Worm (Caenorhabditis elegans): ENCODE data around the gene M142.5.

M142.5 gene

DNA sequence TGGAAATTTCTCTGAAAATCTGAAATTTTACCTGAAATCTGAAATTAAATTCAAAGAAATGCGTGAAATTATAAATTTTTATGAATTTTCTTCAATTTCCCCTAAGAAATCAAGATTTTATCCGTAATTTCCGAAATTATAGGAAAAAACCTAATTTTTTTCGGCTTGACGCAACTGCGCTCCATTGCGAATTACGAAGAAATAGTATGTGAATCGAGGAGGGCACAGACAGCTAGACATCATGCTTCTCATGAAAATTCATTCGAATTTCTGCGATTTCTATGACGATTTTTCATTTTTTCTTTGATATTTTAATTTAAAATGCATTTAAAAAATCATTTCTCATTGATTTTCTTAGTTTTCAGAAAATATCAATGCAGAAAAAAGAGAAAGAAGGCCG lies 49.0 kb upstream of the M142.5 start (continued):
- TF ChIP-seq R02D3.7 (tag; optimal IDR thresholded peaks at IDR 0.05) (no peak), lsy-2 (tag; optimal IDR thresholded peaks at IDR 0.05) (peak; percentile 59 to 84)

DNA sequence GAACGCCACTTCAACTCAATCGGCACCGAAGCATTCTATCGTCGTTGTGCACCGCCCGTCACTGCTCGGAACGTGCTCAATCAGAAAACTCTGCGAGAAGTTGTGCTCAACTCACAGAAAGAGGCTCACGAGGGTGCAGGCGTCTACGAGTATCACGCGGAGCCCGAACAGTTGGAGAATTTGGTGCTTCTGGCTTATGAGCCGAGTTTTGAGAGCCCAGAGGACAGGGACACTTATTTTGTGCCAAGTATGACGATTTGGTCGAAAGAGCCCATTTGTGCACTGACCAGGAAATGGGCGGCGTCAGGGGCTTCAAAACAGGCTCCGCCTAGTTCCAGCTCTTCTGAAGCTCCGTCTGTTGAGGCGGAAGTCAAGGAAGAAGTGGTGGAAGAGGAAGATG lies 42.2 kb upstream of the M142.5 start:
- no peak for TF ChIP-seq ZK546.5 (tag; optimal IDR thresholded peaks at IDR 0.05)
- TF ChIP-seq alr-1 (tag; optimal IDR thresholded peaks at IDR 0.05) = no peak
- no peak for TF ChIP-seq nhr-23 (tag; optimal IDR thresholded peaks at IDR 0.05)
- TF ChIP-seq sma-9 (GFP tag; optimal IDR thresholded peaks at IDR 0.05) = no peak
- no peak for TF ChIP-seq sma-9 (tag; optimal IDR thresholded peaks at IDR 0.05)
- no peak for TF ChIP-seq elt-1 (tag; optimal IDR thresholded peaks at IDR 0.05)
- no peak for TF ChIP-seq C34F6.9 (tag; optimal IDR thresholded peaks at IDR 0.05)
- TF ChIP-seq nhr-12 (tag; optimal IDR thresholded peaks at IDR 0.05) = no peak
- TF ChIP-seq peb-1 (tag; optimal IDR thresholded peaks at IDR 0.05) = no peak
- TF ChIP-seq lin-39 (tag; optimal IDR thresholded peaks at IDR 0.05) = no peak
- no peak for TF ChIP-seq mab-5 (tag; optimal IDR thresholded peaks at IDR 0.05)
- no peak for TF ChIP-seq nhr-25 (tag; optimal IDR thresholded peaks at IDR 0.05)
- no peak for TF ChIP-seq lsy-2 (tag; optimal IDR thresholded peaks at IDR 0.05)
- no peak for TF ChIP-seq ceh-82 (tag; optimal IDR thresholded peaks at IDR 0.05)
- no peak for TF ChIP-seq aly-2 (tag; optimal IDR thresholded peaks at IDR 0.05)
- no peak for TF ChIP-seq R02D3.7 (tag; optimal IDR thresholded peaks at IDR 0.05)
- no peak for TF ChIP-seq nhr-77 (tag; optimal IDR thresholded peaks at IDR 0.05)
- TF ChIP-seq mdl-1 (tag; optimal IDR thresholded peaks at IDR 0.05) = no peak
- no peak for TF ChIP-seq blmp-1 (tag; optimal IDR thresholded peaks at IDR 0.05; ENCODE audit: insufficient read depth)

DNA sequence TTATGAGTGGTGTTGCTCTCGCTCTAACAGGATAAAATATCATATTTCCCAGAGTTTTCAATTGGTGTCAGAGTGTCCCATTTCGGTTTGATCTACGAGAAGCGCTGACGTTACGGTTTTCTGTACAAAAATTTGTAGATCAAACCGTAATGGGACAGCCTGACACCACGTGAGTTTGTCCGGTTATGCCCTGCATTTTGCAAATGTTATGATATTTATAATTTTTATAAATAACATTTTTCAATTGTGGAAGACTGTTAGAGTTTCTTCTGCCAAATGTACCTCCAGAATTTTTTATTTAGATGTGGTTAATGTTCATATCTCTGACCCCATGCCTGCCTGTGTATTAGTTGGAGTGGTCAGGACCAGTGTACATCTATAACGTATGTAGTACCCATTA lies 36.8 kb upstream of the M142.5 start, which contains the start of gene fbxb-87:
Gene fbxb-87, plus strand, starts transcription at position 301 of the 400 bp plus-strand sequence.
- no peak for TF ChIP-seq peb-1 (tag; optimal IDR thresholded peaks at IDR 0.05)
- no peak for TF ChIP-seq nhr-12 (tag; optimal IDR thresholded peaks at IDR 0.05)
- TF ChIP-seq nhr-23 (tag; optimal IDR thresholded peaks at IDR 0.05) = no peak
- TF ChIP-seq nhr-129 (tag; optimal IDR thresholded peaks at IDR 0.05) = no peak
- no peak for TF ChIP-seq elt-3 (tag; optimal IDR thresholded peaks at IDR 0.05)
- TF ChIP-seq elt-1 (tag; optimal IDR thresholded peaks at IDR 0.05) = no peak
- no peak for TF ChIP-seq nhr-77 (tag; optimal IDR thresholded peaks at IDR 0.05)
- TF ChIP-seq ztf-1 (GFP tag; conservative IDR thresholded peaks at IDR 0.05) = no peak
- TF ChIP-seq dmd-4 (tag; optimal IDR thresholded peaks at IDR 0.05) = no peak
- no peak for TF ChIP-seq lin-39 (tag; optimal IDR thresholded peaks at IDR 0.05)
- TF ChIP-seq lin-13 (GFP tag; optimal IDR thresholded peaks at IDR 0.05) = no peak
- no peak for TF ChIP-seq crh-2 (tag; optimal IDR thresholded peaks at IDR 0.05)

DNA sequence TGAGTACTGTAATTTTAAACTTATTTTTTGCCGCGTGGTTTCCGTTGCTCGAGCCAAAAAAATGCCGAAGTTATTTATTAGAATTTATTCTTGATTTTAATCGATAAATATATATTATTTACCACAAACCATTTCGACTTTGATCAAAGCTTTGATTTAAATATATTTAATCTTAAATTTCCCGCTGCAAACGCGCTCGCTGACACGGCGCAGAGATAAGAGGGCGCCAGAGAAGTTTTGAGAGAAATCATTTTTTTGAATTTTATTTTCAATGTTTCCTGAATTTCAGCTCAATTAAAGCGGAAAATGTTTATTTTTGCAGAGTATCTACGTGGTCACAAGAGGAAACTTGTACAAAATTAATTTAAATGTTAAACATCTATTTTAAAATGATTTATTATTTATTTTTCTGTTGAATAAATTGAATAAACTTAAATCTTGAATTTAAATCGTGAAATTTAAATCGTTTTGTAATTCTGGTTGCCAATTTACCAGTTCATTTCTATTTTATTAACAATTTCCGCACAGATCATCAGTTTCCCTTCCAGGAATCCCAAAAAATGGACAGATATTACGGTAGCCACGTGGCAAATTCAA lies 35.1 kb upstream of the M142.5 start, which contains the start of gene com-1:
Gene com-1, plus strand, starts transcription at position 547 of the 597 bp plus-strand sequence.
- TF ChIP-seq sma-9 (GFP tag; optimal IDR thresholded peaks at IDR 0.05) (no peak), sma-9 (tag; optimal IDR thresholded peaks at IDR 0.05) (no peak), skn-1 (tag; optimal IDR thresholded peaks at IDR 0.05) (no peak), C34F6.9 (tag; optimal IDR thresholded peaks at IDR 0.05) (peak; percentile 62), zag-1 (tag; optimal IDR thresholded peaks at IDR 0.05) (no peak), egl-27 (tag; optimal IDR thresholded peaks at IDR 0.05) (no peak), dmd-4 (tag; optimal IDR thresholded peaks at IDR 0.05) (no peak), unc-55 (GFP tag; optimal IDR thresholded peaks at IDR 0.05) (peak; percentile 68), lin-13 (GFP tag; optimal IDR thresholded peaks at IDR 0.05) (peak; percentile 41), sem-4 (tag; optimal IDR thresholded peaks at IDR 0.05) (no peak), lsy-2 (tag; optimal IDR thresholded peaks at IDR 0.05) (peak in 1 of 2 experiments; percentile 66), lin-39 (tag; optimal IDR thresholded peaks at IDR 0.05) (no peak), snpc-4 (tag; optimal IDR thresholded peaks at IDR 0.05) (no peak), nhr-6 (tag; optimal IDR thresholded peaks at IDR 0.05) (no peak), blmp-1 (tag; optimal IDR thresholded peaks at IDR 0.05; ENCODE audit: insufficient read depth) (no peak), gmeb-1 (tag; optimal IDR thresholded peaks at IDR 0.05) (peak; percentile 57), mab-5 (tag; optimal IDR thresholded peaks at IDR 0.05) (no peak), F13H6.1 (tag; optimal IDR thresholded peaks at IDR 0.05) (no peak), nhr-10 (tag; optimal IDR thresholded peaks at IDR 0.05) (no peak), R02D3.7 (tag; optimal IDR thresholded peaks at IDR 0.05) (no peak), unc-39 (tag; optimal IDR thresholded peaks at IDR 0.05) (no peak), nhr-23 (tag; optimal IDR thresholded peaks at IDR 0.05) (no peak), aly-2 (tag; optimal IDR thresholded peaks at IDR 0.05) (no peak), sma-3 (GFP tag; optimal IDR thresholded peaks at IDR 0.05) (no peak), crh-2 (tag; optimal IDR thresholded peaks at IDR 0.05) (no peak), nhr-11 (tag; optimal IDR thresholded peaks at IDR 0.05) (no peak), ztf-11 (tag; optimal IDR thresholded peaks at IDR 0.05) (no peak), nhr-21 (tag; optimal IDR thresholded peaks at IDR 0.05) (no peak), nhr-129 (tag; optimal IDR thresholded peaks at IDR 0.05) (no peak), elt-1 (tag; optimal IDR thresholded peaks at IDR 0.05) (no peak)

All from whole organism, L2 larva.